Fruit fly (Drosophila melanogaster) whole organism, embryonic: Measurements from ENCODE around the gene CG8562.

ENCODE experiments used
- BEAF-32 ChIP-seq: fragments of 200-800 bp; sonication (Bioruptor generic); optimal IDR thresholded peaks from 3 replicates; lab custom pipeline; 2017; ENCODE audit warnings: missing biosample characterization, missing genetic modification characterization, mild to moderate bottlenecking, moderate library complexity, missing genetic modification reagents
- CG10147 ChIP-seq: fragments of 200-800 bp; sonication (Bioruptor generic); optimal IDR thresholded peaks from 2 replicates; lab custom pipeline; 2019; ENCODE audit warnings: missing biosample characterization, mild to moderate bottlenecking, missing genetic modification characterization, moderate library complexity
- CG10209 ChIP-seq: fragments of 200-800 bp; sonication (Bioruptor generic); optimal IDR thresholded peaks from 3 replicates; lab custom pipeline; 2017; ENCODE audit warnings: missing biosample characterization, mild to moderate bottlenecking, missing genetic modification characterization, missing genetic modification reagents
- CG1024 ChIP-seq: fragments of 200-800 bp; sonication (Bioruptor generic); IDR thresholded peaks from 2 replicates; pipeline ENCODE4 v1.3.6; 2022; ENCODE audit warnings: missing biosample characterization, missing genetic modification characterization
- CG1647 ChIP-seq: fragments of 200-800 bp; sonication (Bioruptor generic); optimal IDR thresholded peaks from 3 replicates; lab custom pipeline; 2016; ENCODE audit warnings: missing biosample characterization, missing genetic modification characterization
- CG17612 ChIP-seq: fragments of 200-800 bp; sonication (Bioruptor generic); IDR thresholded peaks from 2 replicates; pipeline ENCODE4 v1.3.6; 2022; ENCODE audit warnings: missing biosample characterization, missing genetic modification characterization
- CG17802 ChIP-seq: fragments of 200-800 bp; sonication (Bioruptor generic); optimal IDR thresholded peaks from 2 replicates; lab custom pipeline; 2018; ENCODE audit warnings: missing biosample characterization, mild to moderate bottlenecking, missing genetic modification characterization, moderate library complexity
- CG2678 ChIP-seq: fragments of 200-800 bp; sonication (Bioruptor generic); optimal IDR thresholded peaks from 3 replicates; lab custom pipeline; 2019; ENCODE audit warnings: missing biosample characterization, mild to moderate bottlenecking, missing genetic modification characterization, moderate library complexity
- CG32532 ChIP-seq: fragments of 200-800 bp; sonication (Bioruptor generic); IDR thresholded peaks from 2 replicates; pipeline ENCODE4 v1.3.6; 2022; ENCODE audit warnings: missing biosample characterization, missing genetic modification characterization
- CG32772 ChIP-seq: fragments of 200-800 bp; sonication (Bioruptor generic); IDR thresholded peaks from 2 replicates; pipeline ENCODE4 v1.3.6; 2022; ENCODE audit warnings: missing biosample characterization, missing genetic modification characterization
- CG33557 ChIP-seq: fragments of 200-800 bp; sonication (Bioruptor generic); optimal IDR thresholded peaks from 2 replicates; lab custom pipeline; 2019; ENCODE audit warnings: missing biosample characterization, mild to moderate bottlenecking, missing genetic modification characterization, moderate library complexity
- CG3407 ChIP-seq: fragments of 200-800 bp; sonication (Bioruptor generic); optimal IDR thresholded peaks from 2 replicates; lab custom pipeline; 2018; ENCODE audit warnings: missing biosample characterization, mild to moderate bottlenecking, missing genetic modification characterization
- CG34422 ChIP-seq: fragments of 200-800 bp; sonication (Bioruptor generic); IDR thresholded peaks from 3 replicates; pipeline ENCODE4 v1.3.6; 2022; ENCODE audit warnings: missing biosample characterization, missing genetic modification characterization
- CG4282 ChIP-seq: fragments of 200-800 bp; sonication (Bioruptor generic); optimal IDR thresholded peaks from 2 replicates; lab custom pipeline; 2016; ENCODE audit warnings: missing biosample characterization, missing genetic modification characterization
- CG6254 ChIP-seq: fragments of 200-800 bp; sonication (Bioruptor generic); optimal IDR thresholded peaks from 3 replicates; lab custom pipeline; 2017; ENCODE audit warnings: mild to moderate bottlenecking, missing biosample characterization, missing genetic modification reagents, missing genetic modification characterization
- CG7357 ChIP-seq: fragments of 200-800 bp; sonication (Bioruptor generic); IDR thresholded peaks from 3 replicates; pipeline ENCODE4 v1.3.6; 2022; ENCODE audit warnings: missing biosample characterization, missing genetic modification characterization
- CG7556 ChIP-seq: fragments of 200-800 bp; sonication (Bioruptor generic); optimal IDR thresholded peaks from 2 replicates; lab custom pipeline; 2017; ENCODE audit warnings: missing biosample characterization, mild to moderate bottlenecking, missing genetic modification characterization
- CG7745 ChIP-seq: fragments of 200-800 bp; sonication (Bioruptor generic); optimal IDR thresholded peaks from 2 replicates; lab custom pipeline; 2018; ENCODE audit warnings: missing biosample characterization, mild to moderate bottlenecking, missing genetic modification characterization, moderate library complexity
- CG8359 ChIP-seq: fragments of 200-800 bp; sonication (Bioruptor generic); optimal IDR thresholded peaks from 2 replicates; lab custom pipeline; 2017; ENCODE audit warnings: missing biosample characterization, mild to moderate bottlenecking, missing genetic modification characterization, borderline replicate concordance
- CG8765 ChIP-seq: fragments of 200-800 bp; sonication (Bioruptor generic); IDR thresholded peaks from 2 replicates; pipeline ENCODE4 v1.3.6; 2022; ENCODE audit warnings: missing biosample characterization, missing genetic modification characterization
- CG9727 ChIP-seq: fragments of 200-800 bp; sonication (Bioruptor generic); optimal IDR thresholded peaks from 3 replicates; lab custom pipeline; 2017; ENCODE audit warnings: missing biosample characterization, mild to moderate bottlenecking, missing genetic modification characterization
- CTCF ChIP-seq: fragments of 200-800 bp; sonication (Bioruptor generic); optimal IDR thresholded peaks from 2 replicates; lab custom pipeline; 2017; ENCODE audit warnings: missing biosample characterization, mild to moderate bottlenecking, missing genetic modification characterization, moderate library complexity
- D19B ChIP-seq: fragments of 200-800 bp; sonication (Bioruptor generic); optimal IDR thresholded peaks from 2 replicates; lab custom pipeline; 2017; ENCODE audit warnings: missing biosample characterization, mild to moderate bottlenecking, missing genetic modification characterization
- Dbx ChIP-seq: fragments of 200-800 bp; sonication (Bioruptor generic); IDR thresholded peaks from 3 replicates; pipeline ENCODE4 v1.3.6; 2022; ENCODE audit warnings: missing biosample characterization, missing genetic modification characterization
- Dip3 ChIP-seq: fragments of 200-800 bp; sonication (Bioruptor generic); optimal IDR thresholded peaks from 3 replicates; lab custom pipeline; 2016; ENCODE audit warnings: missing biosample characterization, missing genetic modification characterization
- Hmr ChIP-seq: fragments of 200-800 bp; sonication (Bioruptor generic); optimal IDR thresholded peaks from 3 replicates; lab custom pipeline; 2017; ENCODE audit warnings: mild to moderate bottlenecking, missing biosample characterization, missing genetic modification reagents, missing genetic modification characterization
- NK7.1 ChIP-seq: fragments of 200-800 bp; sonication (Bioruptor generic); optimal IDR thresholded peaks from 3 replicates; lab custom pipeline; 2016; ENCODE audit warnings: missing biosample characterization, missing genetic modification characterization
- Neu2 ChIP-seq: fragments of 200-800 bp; sonication (Bioruptor generic); optimal IDR thresholded peaks from 3 replicates; lab custom pipeline; 2016; ENCODE audit warnings: missing biosample characterization, missing genetic modification characterization, borderline replicate concordance
- Oli ChIP-seq: fragments of 200-800 bp; sonication (Bioruptor generic); optimal IDR thresholded peaks from 2 replicates; lab custom pipeline; 2018; ENCODE audit warnings: missing biosample characterization, mild to moderate bottlenecking, missing genetic modification characterization, moderate library complexity
- Opbp ChIP-seq: fragments of 200-800 bp; sonication (Bioruptor generic); IDR thresholded peaks from 3 replicates; pipeline ENCODE4 v1.3.6; 2022; ENCODE audit warnings: missing biosample characterization, missing genetic modification characterization; ENCODE audit not compliant: partially characterized antibody
- Rx ChIP-seq: fragments of 200-800 bp; sonication (Bioruptor generic); IDR thresholded peaks from 2 replicates; pipeline ENCODE4 v1.3.6; 2022; ENCODE audit warnings: missing biosample characterization, missing genetic modification characterization
- Spps ChIP-seq: fragments of 200-800 bp; sonication (Bioruptor generic); optimal IDR thresholded peaks from 2 replicates; lab custom pipeline; 2018; ENCODE audit warnings: missing biosample characterization, mild to moderate bottlenecking, missing genetic modification characterization
- Sry-β ChIP-seq: fragments of 200-800 bp; sonication (Bioruptor generic); optimal IDR thresholded peaks from 2 replicates; lab custom pipeline; 2018; ENCODE audit warnings: missing biosample characterization, mild to moderate bottlenecking, missing genetic modification characterization, moderate library complexity
- ci ChIP-seq: fragments of 200-800 bp; sonication (Bioruptor generic); IDR thresholded peaks from 3 replicates; pipeline ENCODE4 v1.3.6; 2022; ENCODE audit warnings: missing biosample characterization, missing genetic modification characterization
- corto ChIP-seq: fragments of 200-800 bp; sonication (Bioruptor generic); optimal IDR thresholded peaks from 2 replicates; lab custom pipeline; 2016; ENCODE audit warnings: missing biosample characterization, mild to moderate bottlenecking, missing genetic modification characterization, moderate library complexity
- emc ChIP-seq: fragments of 200-800 bp; sonication (Bioruptor generic); optimal IDR thresholded peaks from 2 replicates; lab custom pipeline; 2016; ENCODE audit warnings: missing biosample characterization, missing genetic modification characterization
- fu2 ChIP-seq: fragments of 200-800 bp; sonication (Bioruptor generic); optimal IDR thresholded peaks from 2 replicates; lab custom pipeline; 2016; ENCODE audit warnings: missing biosample characterization, missing genetic modification characterization
- gcm ChIP-seq: fragments of 200-800 bp; sonication (Bioruptor generic); optimal IDR thresholded peaks from 2 replicates; lab custom pipeline; 2019; ENCODE audit warnings: missing biosample characterization, mild to moderate bottlenecking, missing genetic modification characterization, moderate library complexity
- lab ChIP-seq: fragments of 200-800 bp; sonication (Bioruptor generic); optimal IDR thresholded peaks from 3 replicates; lab custom pipeline; 2017; ENCODE audit warnings: missing biosample characterization, missing genetic modification characterization, mild to moderate bottlenecking, moderate library complexity, missing genetic modification reagents
- lbe ChIP-seq: fragments of 200-800 bp; sonication (Bioruptor generic); optimal IDR thresholded peaks from 2 replicates; lab custom pipeline; 2016; ENCODE audit warnings: missing biosample characterization, mild to moderate bottlenecking, missing genetic modification characterization
- nom ChIP-seq: fragments of 200-800 bp; sonication (Bioruptor generic); optimal IDR thresholded peaks from 2 replicates; lab custom pipeline; 2017; ENCODE audit warnings: missing biosample characterization, missing genetic modification characterization, mild to moderate bottlenecking, moderate library complexity, missing genetic modification reagents
- pho ChIP-seq: fragments of 200-800 bp; sonication (Bioruptor generic); optimal IDR thresholded peaks from 2 replicates; lab custom pipeline; 2016; ENCODE audit warnings: missing biosample characterization, missing genetic modification characterization
- shn ChIP-seq: fragments of 200-800 bp; sonication (Bioruptor generic); optimal IDR thresholded peaks from 3 replicates; lab custom pipeline; 2016; ENCODE audit warnings: missing biosample characterization, missing genetic modification characterization
- sisA ChIP-seq: fragments of 200-800 bp; sonication (Bioruptor generic); IDR thresholded peaks from 2 replicates; pipeline ENCODE4 v1.3.6; 2022; ENCODE audit warnings: missing biosample characterization, missing genetic modification characterization
- so ChIP-seq: fragments of 200-800 bp; sonication (Bioruptor generic); IDR thresholded peaks from 3 replicates; pipeline ENCODE4 v1.3.6; 2022; ENCODE audit warnings: missing biosample characterization, missing genetic modification characterization
- sqz ChIP-seq: fragments of 200-800 bp; sonication (Bioruptor generic); optimal IDR thresholded peaks from 3 replicates; lab custom pipeline; 2018; ENCODE audit warnings: missing biosample characterization, mild to moderate bottlenecking, missing genetic modification characterization
- tap ChIP-seq: fragments of 200-800 bp; optimal IDR thresholded peaks from 3 replicates; lab custom pipeline; 2019; ENCODE audit warnings: missing biosample characterization, mild to moderate bottlenecking, missing genetic modification characterization, moderate library complexity
- tna ChIP-seq: fragments of 200-800 bp; sonication (Bioruptor generic); IDR thresholded peaks from 2 replicates; pipeline ENCODE4 v1.3.6; 2022; ENCODE audit warnings: missing biosample characterization, missing genetic modification characterization; ENCODE audit not compliant: partially characterized antibody
- z ChIP-seq: fragments of 200-800 bp; sonication (Bioruptor generic); IDR thresholded peaks from 3 replicates; pipeline ENCODE4 v1.3.6; 2022; ENCODE audit warnings: missing biosample characterization, missing genetic modification characterization

Gene CG8562

DNA sequence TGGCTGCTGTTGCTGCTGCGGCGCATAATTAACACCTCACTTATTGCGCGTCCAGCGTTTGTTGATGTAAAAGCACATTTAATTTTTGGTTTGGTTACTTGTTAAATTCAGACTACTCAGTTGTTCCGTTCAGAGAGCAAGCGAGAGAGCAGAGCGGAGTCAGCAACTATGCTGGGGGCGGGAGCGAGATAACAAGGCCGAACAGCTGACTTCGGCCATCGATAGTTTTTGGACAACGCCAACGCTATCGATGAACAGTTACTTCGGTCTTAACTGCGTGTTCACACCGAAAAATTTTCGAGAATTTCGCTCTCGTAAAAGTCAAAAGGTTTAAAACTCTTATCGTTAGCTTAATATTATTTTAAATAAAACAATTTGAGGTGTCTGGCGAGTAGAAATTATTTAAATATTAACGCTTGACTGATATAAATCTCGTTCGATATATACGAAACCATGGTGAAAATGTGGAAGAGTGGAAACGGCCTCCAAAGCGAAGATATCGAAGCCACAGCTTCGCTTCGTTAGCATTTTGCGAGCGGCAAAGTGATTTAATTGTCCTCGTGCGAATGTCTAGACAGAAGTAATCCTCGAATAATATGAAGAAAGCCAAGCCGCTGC is 16.6 kb upstream of the CG8562 start, which contains the start of the genes SMSr and smid (continued):
- peak; percentile 55; the same call in 1 of the 2 replicates for TF ChIP-seq CG32772 (GFP tag; lab: Robert Waterston, UW)
- no peak for TF ChIP-seq CG6254 (GFP tag; lab: Kevin White, UChicago)
- peak; percentile 52 for TF ChIP-seq CTCF (GFP tag; lab: Kevin White, UChicago)
- TF ChIP-seq pho (GFP tag; lab: Kevin White, UChicago): peak; percentile 61
- TF ChIP-seq CG8765 (GFP tag; lab: Robert Waterston, UW): peak; percentile 52; the same call in 1 of the 2 replicates
- 0 out of 2 replicates have a peak, but pooled peaks have one; percentile 10 for TF ChIP-seq Rx (GFP tag; lab: Robert Waterston, UW)
- TF ChIP-seq tap (tag; lab: Kevin White, UChicago): no peak
- TF ChIP-seq fu2 (GFP tag; lab: Kevin White, UChicago): peak; percentile 53
- peak; percentile 73 for TF ChIP-seq CG9727
- peak; percentile 6 for TF ChIP-seq D19B (GFP tag; lab: Kevin White, UChicago)
- TF ChIP-seq CG1024 (GFP tag; lab: Robert Waterston, UW): peak; percentile 28; the same call in 1 of the 2 replicates
- TF ChIP-seq Spps (tag; lab: Kevin White, UChicago): peak; percentile 8
- no peak for TF ChIP-seq CG4282 (GFP tag; lab: Kevin White, UChicago)
- no peak for TF ChIP-seq CG2678 (tag; lab: Kevin White, UChicago)
- peak; percentile 44 for TF ChIP-seq CG10147 (GFP tag; lab: Kevin White, UChicago)
- peak; percentile 93 for TF ChIP-seq CG17802 (tag; lab: Kevin White, UChicago)
- peak; percentile 48; the same call in 1 of the 2 replicates for TF ChIP-seq sisA (GFP tag; lab: Robert Waterston, UW)
- TF ChIP-seq Hmr: peak; percentile 75
- no peak for TF ChIP-seq CG17612 (GFP tag; lab: Robert Waterston, UW)
- no peak for TF ChIP-seq CG7745
- peak; percentile 25 for TF ChIP-seq Sry-β (GFP tag; lab: Kevin White, UChicago)
- no peak for TF ChIP-seq CG8359 (GFP tag; lab: Kevin White, UChicago)
- TF ChIP-seq Dip3 (GFP tag; lab: Kevin White, UChicago): peak; percentile 62
- TF ChIP-seq CG34422 (GFP tag; lab: Robert Waterston, UW): no peak
- TF ChIP-seq CG33557 (GFP tag; lab: Kevin White, UChicago): peak; percentile 22
- peak; percentile 53 for TF ChIP-seq CG10209 (GFP tag; lab: Kevin White, UChicago)
- TF ChIP-seq so (GFP tag; lab: Robert Waterston, UW): no peak
- peak; percentile 51 for TF ChIP-seq lab
- peak; percentile 44 for TF ChIP-seq tna (GFP tag; lab: Robert Waterston, UW)
- peak; percentile 46 for TF ChIP-seq Oli (tag; lab: Kevin White, UChicago)
- peak; percentile 44 for TF ChIP-seq CG7556 (GFP tag; lab: Kevin White, UChicago)
- TF ChIP-seq Opbp (GFP tag; lab: Robert Waterston, UW): peak; percentile 66
- TF ChIP-seq Dbx: 0 out of 3 replicates have a peak, but pooled peaks have one; percentile 58
- TF ChIP-seq shn: peak; percentile 35
- TF ChIP-seq sqz (GFP tag; lab: Kevin White, UChicago): peak; percentile 25
- TF ChIP-seq z (GFP tag; lab: Robert Waterston, UW): no peak
- TF ChIP-seq gcm (GFP tag; lab: Kevin White, UChicago): peak; percentile 54
- TF ChIP-seq corto (GFP tag; lab: Kevin White, UChicago): peak; percentile 34
- TF ChIP-seq emc: no peak
- TF ChIP-seq NK7.1: no peak
- peak; percentile 21 for TF ChIP-seq CG3407 (GFP tag; lab: Kevin White, UChicago)
- TF ChIP-seq lbe: peak; percentile 17
- TF ChIP-seq CG1647 (GFP tag; lab: Kevin White, UChicago): no peak
- TF ChIP-seq ci (GFP tag; lab: Robert Waterston, UW): 0 out of 3 replicates have a peak, but pooled peaks have one; percentile 26
- TF ChIP-seq CG32532 (GFP tag; lab: Robert Waterston, UW): peak; percentile 70
- peak; percentile 38 for TF ChIP-seq nom (GFP tag; lab: Kevin White, UChicago)
- peak; percentile 99 for TF ChIP-seq CG7357
- TF ChIP-seq Neu2: no peak
- TF ChIP-seq BEAF-32 (GFP tag; lab: Kevin White, UChicago): peak; percentile 97
